Worm (Caenorhabditis elegans): Measurements from ENCODE around the gene scl-2.

- TF ChIP-seq flt-1 (GFP tag; IDR thresholded peaks at IDR 0.05) (no peak), cog-1 (tag; optimal IDR thresholded peaks at IDR 0.05) (no peak), ztf-23 (GFP tag; IDR thresholded peaks at IDR 0.05) (no peak)
Measured at ce11 chrIV:13090967-13091366, 33.5 kb downstream of the scl-2 start, which contains the start of gene col-132.
